Worm (Caenorhabditis elegans) whole organism, L1 larva: ENCODE measurements around the gene ZK856.6.

Source experiments
- lin-13 ChIP-seq: fragments of 150-350 bp; optimal IDR thresholded peaks from 2 replicates; lab custom pipeline; 2014; ENCODE audit warnings: missing biosample characterization, missing genetic modification reagents, missing genetic modification characterization
- nhr-90 ChIP-seq: sonication (generic microtip); optimal IDR thresholded peaks from 2 replicates; lab custom pipeline; 2016; ENCODE audit warnings: mild to moderate bottlenecking, missing genetic modification characterization, missing compliant biosample characterization; ENCODE audit not compliant: poor library complexity
- pqm-1 ChIP-seq: sonication (generic microtip); optimal IDR thresholded peaks from 3 replicates; lab custom pipeline; 2017; ENCODE audit warnings: missing biosample characterization, missing genetic modification characterization

DNA sequence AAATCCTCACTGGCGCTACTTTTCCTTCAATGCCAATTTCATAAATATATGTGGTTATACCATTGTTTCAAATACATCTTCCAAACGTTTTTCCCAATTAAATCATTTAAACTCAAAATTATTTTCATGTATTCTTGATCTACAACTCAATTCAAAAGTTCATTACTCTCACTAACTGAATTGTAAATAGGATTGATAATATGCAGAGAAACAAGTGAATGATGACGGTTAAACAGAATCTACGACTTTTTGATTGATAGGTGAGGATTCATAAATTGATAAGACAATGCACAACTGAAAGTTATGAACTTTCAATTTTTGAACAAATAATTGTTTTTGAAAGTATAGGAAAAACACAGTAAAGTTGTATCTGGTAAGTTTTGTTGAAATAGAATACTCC, 7.2 kb upstream of the ZK856.6 start:
- TF ChIP-seq pqm-1 (no peak), lin-13 (no peak), nhr-90 (tag; lab: Kevin White, UChicago) (no peak)
